Worm (Caenorhabditis elegans): Measurements from ENCODE around the gene mig-38.
A peak's percentile ranks its signal among the peaks of the same experiment; 100 is the strongest.

mig-38 gene

ce11 chrIV:11623759-11624287 lies 29.8 kb downstream of the mig-38 start (continued):
- TF ChIP-seq ztf-11 (tag; optimal IDR thresholded peaks at IDR 0.05): no peak
- no peak for TF ChIP-seq mes-2 (tag; optimal IDR thresholded peaks at IDR 0.05; ENCODE audit: poor library complexity, severe bottlenecking)
- TF ChIP-seq hif-1 (tag; optimal IDR thresholded peaks at IDR 0.05): no peak
- TF ChIP-seq ceh-82 (tag; optimal IDR thresholded peaks at IDR 0.05): no peak
- TF ChIP-seq F44E2.7 (GFP tag; IDR thresholded peaks at IDR 0.05): no peak
- no peak for TF ChIP-seq ceh-20 (GFP tag; IDR thresholded peaks at IDR 0.05)
- no peak for TF ChIP-seq daf-12 (tag; optimal IDR thresholded peaks at IDR 0.05)
- TF ChIP-seq Y75B8A.6 (GFP tag; IDR thresholded peaks at IDR 0.05): no peak
- no peak for TF ChIP-seq T20F7.1 (GFP tag; optimal IDR thresholded peaks at IDR 0.05)
- TF ChIP-seq arid-1 (GFP tag; conservative IDR thresholded peaks at IDR 0.05): no peak
- no peak for TF ChIP-seq lsy-2 (tag; optimal IDR thresholded peaks at IDR 0.05)
- TF ChIP-seq nhr-237 (tag; optimal IDR thresholded peaks at IDR 0.05): no peak
- TF ChIP-seq sdz-12 (GFP tag; optimal IDR thresholded peaks at IDR 0.05): no peak
- no peak for TF ChIP-seq fkh-10 (GFP tag; optimal IDR thresholded peaks at IDR 0.05)
- TF ChIP-seq zfp-2 (tag; optimal IDR thresholded peaks at IDR 0.05): no peak
- no peak for TF ChIP-seq nhr-10 (tag; optimal IDR thresholded peaks at IDR 0.05)
- peak; percentile 70 for TF ChIP-seq dmd-6 (GFP tag; IDR thresholded peaks at IDR 0.05)
- no peak for TF ChIP-seq rbr-2 (tag; optimal IDR thresholded peaks at IDR 0.05)
- peak in 1 of 2 experiments; percentile 88 for TF ChIP-seq unc-62 (GFP tag; optimal IDR thresholded peaks at IDR 0.05 in 1 of 2)
- no peak for TF ChIP-seq unc-62 (tag; optimal IDR thresholded peaks at IDR 0.05)
- no peak for TF ChIP-seq set-16 (GFP tag; IDR thresholded peaks at IDR 0.05)
- no peak for TF ChIP-seq lir-3 (tag; optimal IDR thresholded peaks at IDR 0.05)
- TF ChIP-seq Y105C5A.15 (GFP tag; IDR thresholded peaks at IDR 0.05): no peak
- no peak for TF ChIP-seq F37D6.2 (tag; optimal IDR thresholded peaks at IDR 0.05)
- TF ChIP-seq snpc-4 (tag; optimal IDR thresholded peaks at IDR 0.05): no peak
- no peak for TF ChIP-seq daf-16 (GFP tag; optimal IDR thresholded peaks at IDR 0.05)
- TF ChIP-seq daf-16 (tag; optimal IDR thresholded peaks at IDR 0.05): peak; percentile 37
- no peak for TF ChIP-seq nhr-41 (GFP tag; IDR thresholded peaks at IDR 0.05)
- TF ChIP-seq ztf-7 (tag; optimal IDR thresholded peaks at IDR 0.05): no peak
- no peak for TF ChIP-seq nhr-11 (tag; optimal IDR thresholded peaks at IDR 0.05)
- no peak for TF ChIP-seq mep-1 (tag; optimal IDR thresholded peaks at IDR 0.05)
- TF ChIP-seq zfp-3 (GFP tag; conservative IDR thresholded peaks at IDR 0.05): no peak
- no peak for TF ChIP-seq spr-3 (GFP tag; optimal IDR thresholded peaks at IDR 0.05)
- no peak for TF ChIP-seq duxl-1 (tag; optimal IDR thresholded peaks at IDR 0.05; ENCODE audit: poor library complexity)
- no peak for TF ChIP-seq mdt-29 (GFP tag; IDR thresholded peaks at IDR 0.05)
- no peak for TF ChIP-seq D1046.2 (GFP tag; IDR thresholded peaks at IDR 0.05)
- no peak for TF ChIP-seq Y5F2A.4 (GFP tag; optimal IDR thresholded peaks at IDR 0.05)
- no peak for TF ChIP-seq ZK546.5 (tag; optimal IDR thresholded peaks at IDR 0.05)
- TF ChIP-seq attf-4 (tag; optimal IDR thresholded peaks at IDR 0.05): no peak
- TF ChIP-seq F49E8.2 (tag; optimal IDR thresholded peaks at IDR 0.05; ENCODE audit: borderline replicate concordance): no peak
- no peak for TF ChIP-seq fos-1 (tag; optimal IDR thresholded peaks at IDR 0.05)
- TF ChIP-seq pqm-1 (tag; optimal IDR thresholded peaks at IDR 0.05): peak; percentile 65
- no peak for TF ChIP-seq ama-1 (optimal IDR thresholded peaks at IDR 0.05)
- no peak for TF ChIP-seq aly-2 (tag; optimal IDR thresholded peaks at IDR 0.05)
- no peak for TF ChIP-seq R02D3.7 (tag; optimal IDR thresholded peaks at IDR 0.05)
- peak; percentile 74 for TF ChIP-seq aha-1 (tag)
- TF ChIP-seq daf-19 (GFP tag; conservative IDR thresholded peaks at IDR 0.05): no peak
- no peak for TF ChIP-seq lin-15B (tag; optimal IDR thresholded peaks at IDR 0.05)
- TF ChIP-seq dve-1 (tag; optimal IDR thresholded peaks at IDR 0.05; ENCODE audit: insufficient read depth): peak; percentile 67
- TF ChIP-seq zip-11 (GFP tag; IDR thresholded peaks at IDR 0.05): no peak
- no peak for TF ChIP-seq madf-9 (GFP tag; conservative IDR thresholded peaks at IDR 0.05)
- TF ChIP-seq pha-4 (GFP tag; IDR thresholded peaks at IDR 0.05): no peak
- TF ChIP-seq pha-4 (tag; optimal IDR thresholded peaks at IDR 0.05): no peak
